Fruit fly (Drosophila melanogaster) whole organism, wandering third instar larva: ENCODE results near the gene Nup98-96.

Source experiments
- Abd-B ChIP-seq: fragments of >200 bp; optimal IDR thresholded peaks from 2 replicates; lab custom pipeline; 2017; ENCODE audit warnings: missing biosample characterization, missing genetic modification characterization
- CG32264 ChIP-seq: fragments of 200-800 bp; sonication (Bioruptor generic); optimal IDR thresholded peaks from 2 replicates; lab custom pipeline; 2016; ENCODE audit warnings: missing biosample characterization, missing genetic modification characterization
- CG9705 ChIP-seq: fragments of 200-800 bp; sonication (Bioruptor generic); optimal IDR thresholded peaks from 2 replicates; lab custom pipeline; 2018; ENCODE audit warnings: missing biosample characterization, mild to moderate bottlenecking, missing genetic modification characterization
- CrebA ChIP-seq: fragments of 200-800 bp; sonication (Bioruptor generic); optimal IDR thresholded peaks from 2 replicates; lab custom pipeline; 2016; ENCODE audit warnings: missing biosample characterization, mild to moderate bottlenecking, missing genetic modification characterization, borderline replicate concordance
- Dfd ChIP-seq: fragments of >200 bp; optimal IDR thresholded peaks from 2 replicates; lab custom pipeline; 2017; ENCODE audit warnings: missing biosample characterization, missing genetic modification characterization
- Dif ChIP-seq: fragments of 200-275, 200-300 bp; sonication (Bioruptor generic); optimal IDR thresholded peaks from 2 replicates; lab custom pipeline; 2018; ENCODE audit warnings: missing biosample characterization, missing genetic modification characterization; ENCODE audit not compliant: partially characterized antibody
- GATAd ChIP-seq: sonication (Bioruptor generic); optimal IDR thresholded peaks from 2 replicates; lab custom pipeline; 2016; ENCODE audit warnings: missing biosample characterization, missing genetic modification characterization
- HLH106 ChIP-seq: fragments of 200-800 bp; optimal IDR thresholded peaks from 3 replicates; lab custom pipeline; 2019; ENCODE audit warnings: missing biosample characterization, mild to moderate bottlenecking, missing genetic modification characterization, moderate library complexity
- Hnf4 ChIP-seq: fragments of 200-800 bp; sonication (Bioruptor generic); optimal IDR thresholded peaks from 2 replicates; lab custom pipeline; 2016; ENCODE audit warnings: missing biosample characterization, mild to moderate bottlenecking, missing genetic modification characterization
- Hr78 ChIP-seq: fragments of >200 bp; optimal IDR thresholded peaks from 2 replicates; lab custom pipeline; 2017; ENCODE audit warnings: missing biosample characterization, missing genetic modification characterization
- Hr83 ChIP-seq: fragments of 200-300 bp; sonication (Bioruptor generic); optimal IDR thresholded peaks from 2 replicates; lab custom pipeline; 2016; ENCODE audit warnings: missing biosample characterization, mild to moderate bottlenecking, missing genetic modification characterization, moderate library complexity; ENCODE audit not compliant: poor library complexity, severe bottlenecking
- Jra ChIP-seq: sonication (Bioruptor generic); optimal IDR thresholded peaks from 2 replicates; lab custom pipeline; 2016; ENCODE audit warnings: missing biosample characterization, missing genetic modification characterization
- Mio ChIP-seq: sonication (Bioruptor generic); optimal IDR thresholded peaks from 2 replicates; lab custom pipeline; 2016; ENCODE audit warnings: missing biosample characterization, missing genetic modification characterization
- Myc ChIP-seq: fragments of >200 bp; optimal IDR thresholded peaks from 2 replicates; lab custom pipeline; 2017
- N ChIP-seq: fragments of >200 bp; optimal IDR thresholded peaks from 2 replicates; lab custom pipeline; 2018; ENCODE audit warnings: missing biosample characterization, missing external identifiers, missing genetic modification characterization
- OdsH ChIP-seq: fragments of 200-800 bp; sonication (Bioruptor generic); optimal IDR thresholded peaks from 2 replicates; lab custom pipeline; 2016; ENCODE audit warnings: missing biosample characterization, mild to moderate bottlenecking, missing genetic modification characterization
- Rel ChIP-seq, 2 experiments: fragments of 200-800 bp; sonication (Bioruptor generic) in 1 of 2; optimal IDR thresholded peaks; 2 replicates in 1 of 2; 3 replicates in 1 of 2; lab custom pipeline; 2016 to 2019; ENCODE audit warnings: mild to moderate bottlenecking in 2 of 2, missing biosample characterization in 2 of 2, missing genetic modification characterization in 2 of 2, moderate library complexity in 1 of 2
- Sp1 ChIP-seq: fragments of 200-800 bp; sonication (Bioruptor generic); optimal IDR thresholded peaks from 3 replicates; lab custom pipeline; 2019; ENCODE audit warnings: missing biosample characterization, mild to moderate bottlenecking, missing genetic modification characterization, moderate library complexity
- Vsx2 ChIP-seq: fragments of 200-300, 225-300 bp; sonication (Bioruptor generic); optimal IDR thresholded peaks from 2 replicates; lab custom pipeline; 2018; ENCODE audit warnings: missing biosample characterization, missing genetic modification characterization; ENCODE audit not compliant: partially characterized antibody
- br ChIP-seq: fragments of 200-800 bp; sonication (Bioruptor generic); optimal IDR thresholded peaks from 2 replicates; lab custom pipeline; 2016; ENCODE audit warnings: missing biosample characterization, missing genetic modification characterization
- brk ChIP-seq: fragments of 200-800 bp; sonication (Bioruptor generic); optimal IDR thresholded peaks from 2 replicates; lab custom pipeline; 2016; ENCODE audit warnings: missing biosample characterization, mild to moderate bottlenecking, missing genetic modification characterization
- dl ChIP-seq, 2 experiments: fragments of 175-275, 200-275 bp in 1 of 2; fragments of 200-275 bp in 1 of 2; sonication (Bioruptor generic); optimal IDR thresholded peaks; lab custom pipeline; 2018; ENCODE audit warnings: mild to moderate bottlenecking in 2 of 2, missing biosample characterization in 2 of 2, missing genetic modification characterization in 2 of 2, moderate library complexity in 2 of 2; ENCODE audit not compliant: partially characterized antibody in 2 of 2, insufficient read depth in 1 of 2
- dmrt93B ChIP-seq: fragments of 200-800 bp; sonication (Bioruptor generic); optimal IDR thresholded peaks from 2 replicates; lab custom pipeline; 2018; ENCODE audit warnings: missing biosample characterization, mild to moderate bottlenecking, missing genetic modification characterization
- dsf ChIP-seq: sonication (Bioruptor generic); optimal IDR thresholded peaks from 2 replicates; lab custom pipeline; 2016; ENCODE audit warnings: missing biosample characterization, missing genetic modification characterization, borderline replicate concordance
- ey ChIP-seq: fragments of 200-800 bp; sonication (Bioruptor generic); optimal IDR thresholded peaks from 2 replicates; lab custom pipeline; 2016; ENCODE audit warnings: missing biosample characterization, missing genetic modification characterization
- foxo ChIP-seq, 2 experiments: fragments of 200-800 bp; sonication (Bioruptor generic); optimal IDR thresholded peaks; 2 replicates in 1 of 2; 3 replicates in 1 of 2; lab custom pipeline; 2016 to 2017; ENCODE audit warnings: missing biosample characterization in 2 of 2, missing genetic modification characterization in 2 of 2
- fru ChIP-seq: fragments of 200-800 bp; sonication (Bioruptor generic); optimal IDR thresholded peaks from 3 replicates; lab custom pipeline; 2016; ENCODE audit warnings: missing biosample characterization, mild to moderate bottlenecking, missing genetic modification characterization
- h ChIP-seq: fragments of 200-800 bp; sonication (Bioruptor generic); optimal IDR thresholded peaks from 3 replicates; lab custom pipeline; 2016; ENCODE audit warnings: missing biosample characterization, mild to moderate bottlenecking, missing genetic modification characterization
- jim ChIP-seq: fragments of 175-275, 200-325 bp; sonication (Bioruptor generic); optimal IDR thresholded peaks from 2 replicates; lab custom pipeline; 2016; ENCODE audit warnings: missing biosample characterization, mild to moderate bottlenecking, missing genetic modification characterization
- lola ChIP-seq: fragments of >200 bp; optimal IDR thresholded peaks from 2 replicates; lab custom pipeline; 2017; ENCODE audit warnings: missing biosample characterization, missing genetic modification characterization
- pan ChIP-seq: fragments of >200 bp; optimal IDR thresholded peaks from 2 replicates; lab custom pipeline; 2017
- psq ChIP-seq: fragments of 200-800 bp; sonication (Bioruptor generic); optimal IDR thresholded peaks from 3 replicates; lab custom pipeline; 2017; ENCODE audit warnings: missing biosample characterization, mild to moderate bottlenecking, missing genetic modification characterization, moderate library complexity
- rgr ChIP-seq: fragments of 200-800 bp; sonication (Bioruptor generic); optimal IDR thresholded peaks from 3 replicates; lab custom pipeline; 2016; ENCODE audit warnings: missing biosample characterization, mild to moderate bottlenecking, missing genetic modification characterization
- sage ChIP-seq: fragments of 200-800 bp; sonication (Bioruptor generic); optimal IDR thresholded peaks from 2 replicates; lab custom pipeline; 2016; ENCODE audit warnings: missing biosample characterization, mild to moderate bottlenecking, missing genetic modification characterization
- sv ChIP-seq: fragments of 200-800 bp; sonication (Bioruptor generic); optimal IDR thresholded peaks from 3 replicates; lab custom pipeline; 2016; ENCODE audit warnings: missing biosample characterization, missing genetic modification characterization
- tai ChIP-seq: sonication (Bioruptor generic); optimal IDR thresholded peaks from 2 replicates; lab custom pipeline; 2016; ENCODE audit warnings: missing biosample characterization, missing genetic modification characterization
- usp ChIP-seq: fragments of >200 bp; optimal IDR thresholded peaks from 2 replicates; lab custom pipeline; 2017; ENCODE audit warnings: missing biosample characterization, missing genetic modification characterization
- woc ChIP-seq: sonication (Bioruptor generic); optimal IDR thresholded peaks from 2 replicates; lab custom pipeline; 2016; ENCODE audit warnings: missing biosample characterization, mild to moderate bottlenecking, missing genetic modification characterization

Nup98-96 gene

DNA sequence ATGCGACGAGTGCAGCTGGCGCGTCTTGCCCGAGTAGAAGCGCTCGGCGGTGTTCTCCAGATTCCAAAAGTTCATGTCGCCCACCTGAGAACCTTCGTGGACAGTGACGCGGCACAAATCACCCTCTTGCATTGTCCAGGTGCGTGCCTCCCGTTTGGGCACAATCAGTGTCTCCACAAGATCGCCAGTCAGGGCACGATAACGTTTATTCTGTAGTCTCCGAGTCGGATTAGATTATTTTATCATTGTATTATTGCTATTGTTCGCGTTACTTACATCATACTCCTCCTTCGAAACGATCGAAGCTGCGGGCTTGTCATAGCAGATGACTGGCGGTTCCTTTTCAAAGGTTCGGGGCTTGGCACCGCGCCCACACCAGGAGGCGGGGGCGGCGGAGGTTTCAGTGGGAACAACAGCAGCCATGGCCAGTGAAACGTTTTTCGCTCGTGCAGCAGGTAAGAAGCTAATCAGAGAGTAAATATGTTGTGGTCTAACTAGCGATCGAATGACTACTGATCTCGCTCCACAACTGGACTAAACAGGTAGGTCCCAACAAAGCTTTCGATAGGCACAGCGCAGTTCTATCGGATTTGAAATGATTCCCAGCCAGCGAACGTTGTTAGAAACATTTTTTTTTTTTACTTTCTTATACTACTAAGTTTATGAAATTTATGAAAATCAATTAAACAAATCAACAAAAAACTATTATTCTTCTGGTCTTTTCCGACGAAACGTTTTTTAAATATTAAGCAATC, 7.6 kb downstream of the Nup98-96 start, which contains the start of gene CG10208:
CG10208 (minus strand) TSS at position 518 of the 755 bp plus-strand sequence.
- TF ChIP-seq Hr83 (peak; percentile 7), pan (lab: Kevin White, UChicago) (no peak), ey (no peak), Rel (GFP tag; optimal IDR thresholded peaks at IDR 0.05; lab: Kevin White, UChicago) (no peak), Rel (tag; optimal IDR thresholded peaks at IDR 0.05; lab: Kevin White, UChicago) (peak; percentile 47), h (GFP tag; lab: Kevin White, UChicago) (peak; percentile 3)

DNA sequence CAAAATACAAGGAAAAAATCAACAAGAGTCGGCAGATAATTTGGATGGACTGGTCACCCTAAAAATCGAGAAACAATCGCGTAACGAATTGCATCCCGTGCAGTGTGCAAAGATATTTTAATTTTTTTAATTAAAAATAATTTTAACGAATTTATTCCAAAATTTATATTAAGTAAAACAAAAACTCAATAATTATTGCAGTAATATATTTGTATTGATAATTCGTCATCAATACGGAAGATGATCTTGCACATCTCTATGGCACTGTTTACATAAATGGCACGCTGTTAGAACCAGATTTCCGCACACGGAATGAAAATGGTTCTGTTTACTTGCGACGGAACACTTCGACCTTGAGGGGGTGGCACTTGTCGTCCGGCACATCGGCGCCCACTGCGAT, 8.6 kb downstream of the Nup98-96 start, which contains the start of gene tst:
tst (minus strand) TSS at position 52 of the 400 bp plus-strand sequence.
- TF ChIP-seq Abd-B (GFP tag; lab: Kevin White, UChicago) (no peak), br (peak; percentile 69), Dfd (GFP tag; lab: Kevin White, UChicago) (no peak), foxo (GFP tag; optimal IDR thresholded peaks at IDR 0.05; lab: Kevin White, UChicago) (peak in 1 of 2 experiments; percentile 94), N (no peak), tai (GFP tag; lab: Kevin White, UChicago) (no peak), HLH106 (peak; percentile 92), dmrt93B (peak; percentile 84), usp (GFP tag; lab: Kevin White, UChicago) (no peak), sv (GFP tag; lab: Kevin White, UChicago) (peak; percentile 58), OdsH (GFP tag; lab: Kevin White, UChicago) (peak; percentile 86), Dif (no peak), woc (GFP tag; lab: Kevin White, UChicago) (no peak), Sp1 (peak; percentile 84), Hr78 (GFP tag; lab: Kevin White, UChicago) (no peak), Rel (GFP tag; optimal IDR thresholded peaks at IDR 0.05; lab: Kevin White, UChicago) (no peak), Rel (tag; optimal IDR thresholded peaks at IDR 0.05; lab: Kevin White, UChicago) (peak; percentile 70), lola (GFP tag; lab: Kevin White, UChicago) (no peak), Hr83 (peak; percentile 22), ey (peak; percentile 68), sage (no peak), pan (lab: Kevin White, UChicago) (no peak), jim (GFP tag; lab: Kevin White, UChicago) (no peak), Mio (GFP tag; lab: Kevin White, UChicago) (no peak), dl (GFP tag; optimal IDR thresholded peaks at IDR 0.05; lab: Kevin White, UChicago; ENCODE audit: insufficient read depth in 1 of 2, partially characterized antibody in 2 of 2) (no peak), Vsx2 (GFP tag; lab: Kevin White, UChicago) (no peak), GATAd (GFP tag; lab: Kevin White, UChicago) (peak; percentile 43), Myc (lab: Kevin White, UChicago) (no peak), fru (peak; percentile 80), psq (GFP tag; lab: Kevin White, UChicago) (peak; percentile 88), Hnf4 (no peak), CrebA (GFP tag; lab: Kevin White, UChicago) (no peak), rgr (GFP tag; lab: Kevin White, UChicago) (peak; percentile 92), dsf (GFP tag; lab: Kevin White, UChicago) (no peak), CG32264 (GFP tag; lab: Kevin White, UChicago) (no peak), brk (no peak), Jra (GFP tag; lab: Kevin White, UChicago) (no peak), CG9705 (peak; percentile 45), h (GFP tag; lab: Kevin White, UChicago) (peak; percentile 85)
